Worm (Caenorhabditis elegans) whole organism, young adult: ENCODE data around the gene Y116A8C.19.
A peak's percentile ranks its signal among the peaks of the same experiment; 100 is the strongest.

Source experiments
- B0035.1 ChIP-seq: sonication (generic microtip); optimal IDR thresholded peaks from 2 replicates; lab custom pipeline; 2016; ENCODE audit warnings: missing genetic modification characterization, mild to moderate bottlenecking, missing compliant biosample characterization, missing genotype, missing genetic modification reagents
- F49E8.2 ChIP-seq: sonication (generic microtip); optimal IDR thresholded peaks from 3 replicates; lab custom pipeline; 2017; ENCODE audit warnings: missing genetic modification characterization, mild to moderate bottlenecking, missing compliant biosample characterization, antibody characterized with exemption, moderate library complexity; ENCODE audit not compliant: insufficient read depth
- F55B11.4 ChIP-seq: sonication (generic microtip); optimal IDR thresholded peaks from 2 replicates; lab custom pipeline; 2016; ENCODE audit warnings: missing compliant biosample characterization, missing genetic modification characterization, borderline replicate concordance; ENCODE audit not compliant: insufficient read depth
- F57A8.1 ChIP-seq: fragments of 200-800 bp; sonication (Bioruptor generic); optimal IDR thresholded peaks from 2 replicates; lab custom pipeline; 2018; ENCODE audit warnings: mild to moderate bottlenecking, missing genetic modification characterization, moderate library complexity, missing compliant biosample characterization
- T26A5.8 ChIP-seq: sonication (generic microtip); optimal IDR thresholded peaks from 2 replicates; lab custom pipeline; 2016; ENCODE audit warnings: missing genetic modification characterization, missing compliant biosample characterization
- Y56A3A.18 ChIP-seq: fragments of 200-800 bp; sonication (Bioruptor generic); IDR thresholded peaks from 2 replicates; pipeline ENCODE4 v1.3.6; 2022; ENCODE audit warnings: missing genetic modification reagents, missing genetic modification characterization, missing compliant biosample characterization
- ZK185.1 ChIP-seq: sonication (generic microtip); optimal IDR thresholded peaks from 2 replicates; lab custom pipeline; 2016; ENCODE audit warnings: mild to moderate bottlenecking, missing genetic modification characterization, missing compliant biosample characterization; ENCODE audit not compliant: poor library complexity, severe bottlenecking
- akir-1 ChIP-seq: fragments of 200-800 bp; sonication (Bioruptor generic); optimal IDR thresholded peaks from 2 replicates; lab custom pipeline; 2018; ENCODE audit warnings: mild to moderate bottlenecking, missing genetic modification characterization, moderate library complexity, missing compliant biosample characterization
- aptf-3 ChIP-seq: fragments of 200-800 bp; sonication (Bioruptor generic); IDR thresholded peaks from 2 replicates; pipeline ENCODE4 v1.3.6; 2022; ENCODE audit warnings: missing genetic modification characterization, missing compliant biosample characterization
- athp-1 ChIP-seq: sonication (generic microtip); optimal IDR thresholded peaks from 2 replicates; lab custom pipeline; 2017; ENCODE audit warnings: mild to moderate bottlenecking, missing genetic modification characterization, missing compliant biosample characterization
- attf-3 ChIP-seq: fragments of 200-800 bp; sonication (Bioruptor generic); conservative IDR thresholded peaks from 2 replicates; pipeline ENCODE4 v1.3.6; 2022; ENCODE audit warnings: missing genetic modification reagents, missing genetic modification characterization, missing compliant biosample characterization
- attf-5 ChIP-seq: fragments of 200-800 bp; sonication (Bioruptor generic); optimal IDR thresholded peaks from 2 replicates; lab custom pipeline; 2018; ENCODE audit warnings: mild to moderate bottlenecking, missing genetic modification characterization, missing compliant biosample characterization
- attf-6 ChIP-seq: fragments of 200-800 bp; sonication (Bioruptor generic); IDR thresholded peaks from 2 replicates; pipeline ENCODE4 v1.3.6; 2022; ENCODE audit warnings: missing genetic modification reagents, missing genetic modification characterization, missing compliant biosample characterization
- bed-1 ChIP-seq: fragments of 200-800 bp; sonication (Bioruptor generic); IDR thresholded peaks from 2 replicates; pipeline ENCODE4 v1.3.6; 2022; ENCODE audit warnings: missing genetic modification reagents, missing genetic modification characterization, missing compliant biosample characterization
- ceh-27 ChIP-seq: fragments of 200-800 bp; sonication (Bioruptor generic); optimal IDR thresholded peaks from 2 replicates; lab custom pipeline; 2018; ENCODE audit warnings: mild to moderate bottlenecking, missing genetic modification characterization, moderate library complexity, missing compliant biosample characterization
- ceh-40 ChIP-seq: fragments of 200-800 bp; sonication (Bioruptor generic); IDR thresholded peaks from 2 replicates; pipeline ENCODE4 v1.3.6; 2022; ENCODE audit warnings: missing genetic modification characterization, missing compliant biosample characterization
- ceh-58 ChIP-seq: fragments of 200-800 bp; sonication (Bioruptor generic); IDR thresholded peaks from 2 replicates; pipeline ENCODE4 v1.3.6; 2022; ENCODE audit warnings: missing genetic modification characterization, missing compliant biosample characterization
- ceh-91 ChIP-seq: fragments of 200-800 bp; sonication (Bioruptor generic); IDR thresholded peaks from 2 replicates; pipeline ENCODE4 v1.3.6; 2022; ENCODE audit warnings: missing genetic modification reagents, missing genetic modification characterization, missing compliant biosample characterization
- die-1 ChIP-seq: sonication (generic microtip); optimal IDR thresholded peaks from 2 replicates; lab custom pipeline; 2016; ENCODE audit warnings: missing genotype, mild to moderate bottlenecking, missing genetic modification characterization, missing compliant biosample characterization
- dox-1 ChIP-seq: fragments of 200-800 bp; sonication (Bioruptor generic); IDR thresholded peaks from 2 replicates; pipeline ENCODE4 v1.3.6; 2022; ENCODE audit warnings: missing genetic modification reagents, missing genetic modification characterization, missing compliant biosample characterization
- fkh-3 ChIP-seq: sonication (generic microtip); optimal IDR thresholded peaks from 2 replicates; lab custom pipeline; 2016; ENCODE audit warnings: mild to moderate bottlenecking, missing genetic modification characterization, missing compliant biosample characterization
- gei-17 ChIP-seq: fragments of 200-800 bp; sonication (Bioruptor generic); optimal IDR thresholded peaks from 2 replicates; lab custom pipeline; 2018; ENCODE audit warnings: mild to moderate bottlenecking, missing genetic modification characterization, missing compliant biosample characterization
- him-1 ChIP-seq: sonication (generic microtip); optimal IDR thresholded peaks from 2 replicates; lab custom pipeline; 2016; ENCODE audit warnings: missing genotype, missing genetic modification reagents, missing genetic modification characterization, missing compliant biosample characterization
- lag-1 ChIP-seq: fragments of 200-800 bp; sonication (Bioruptor generic); IDR thresholded peaks from 2 replicates; pipeline ENCODE4 v1.3.6; 2022; ENCODE audit warnings: missing genetic modification reagents, missing genetic modification characterization, missing compliant biosample characterization
- lin-35 ChIP-seq, 3 experiments: fragments of 150-350 bp in 2 of 3; sonication (generic microtip) in 1 of 3; optimal IDR thresholded peaks; 2 replicates each; lab custom pipeline; 2014 to 2018; ENCODE audit warnings: missing biosample characterization in 3 of 3, missing genetic modification characterization in 3 of 3, missing genetic modification reagents in 3 of 3
- lsy-27 ChIP-seq: sonication (generic microtip); optimal IDR thresholded peaks from 2 replicates; lab custom pipeline; 2017; ENCODE audit warnings: missing genetic modification characterization, mild to moderate bottlenecking, missing compliant biosample characterization, antibody characterized with exemption, missing genotype, borderline replicate concordance; ENCODE audit not compliant: insufficient read depth
- madf-3 ChIP-seq: fragments of 200-800 bp; sonication (Bioruptor generic); IDR thresholded peaks from 2 replicates; pipeline ENCODE4 v1.3.6; 2022; ENCODE audit warnings: missing genetic modification reagents, missing genetic modification characterization, missing compliant biosample characterization
- madf-6 ChIP-seq: fragments of 200-800 bp; sonication (Bioruptor generic); IDR thresholded peaks from 2 replicates; pipeline ENCODE4 v1.3.6; 2022; ENCODE audit warnings: missing genetic modification reagents, missing genetic modification characterization, missing compliant biosample characterization
- mcd-1 ChIP-seq: fragments of 200-800 bp; sonication (Bioruptor generic); IDR thresholded peaks from 2 replicates; pipeline ENCODE4 v1.3.6; 2022; ENCODE audit warnings: missing genetic modification reagents, missing genetic modification characterization, missing compliant biosample characterization
- mes-4 ChIP-seq: sonication (generic microtip); optimal IDR thresholded peaks from 2 replicates; lab custom pipeline; 2016; ENCODE audit warnings: missing genotype, missing genetic modification characterization, missing compliant biosample characterization
- nhr-179 ChIP-seq: sonication (generic microtip); optimal IDR thresholded peaks from 2 replicates; lab custom pipeline; 2016; ENCODE audit warnings: mild to moderate bottlenecking, missing genetic modification characterization, missing compliant biosample characterization
- nhr-90 ChIP-seq: sonication (generic microtip); optimal IDR thresholded peaks from 2 replicates; lab custom pipeline; 2016; ENCODE audit warnings: missing genotype, mild to moderate bottlenecking, missing genetic modification characterization, missing compliant biosample characterization
- rec-8 ChIP-seq, 2 experiments: sonication (generic microtip); optimal IDR thresholded peaks; 2 replicates each; lab custom pipeline; 2016; ENCODE audit warnings: mild to moderate bottlenecking in 2 of 2, missing genetic modification characterization in 2 of 2, missing genetic modification reagents in 2 of 2, missing genotype in 2 of 2, missing biosample characterization in 1 of 2, missing compliant biosample characterization in 1 of 2, moderate library complexity in 1 of 2
- rpc-1 ChIP-seq, 2 experiments: fragments of 150-350 bp in 1 of 2; sonication (generic microtip) in 1 of 2; optimal IDR thresholded peaks; 2 replicates each; lab custom pipeline; 2014 to 2018; ENCODE audit warnings: missing biosample characterization in 1 of 2, missing genetic modification characterization in 1 of 2, missing genetic modification reagents in 1 of 2, missing genotype in 1 of 2
- sdz-38 ChIP-seq: sonication (generic microtip); optimal IDR thresholded peaks from 2 replicates; lab custom pipeline; 2016; ENCODE audit warnings: missing genotype, missing genetic modification characterization, missing compliant biosample characterization
- snpc-1.1 ChIP-seq: sonication (generic microtip); optimal IDR thresholded peaks from 2 replicates; lab custom pipeline; 2017; ENCODE audit warnings: missing genetic modification characterization, mild to moderate bottlenecking, missing compliant biosample characterization, antibody characterized with exemption, moderate library complexity, missing genotype, missing genetic modification reagents; ENCODE audit not compliant: insufficient read depth
- snpc-1.3 ChIP-seq: sonication (generic microtip); optimal IDR thresholded peaks from 2 replicates; lab custom pipeline; 2017; ENCODE audit warnings: missing genetic modification characterization, mild to moderate bottlenecking, missing compliant biosample characterization, antibody characterized with exemption, moderate library complexity, missing genotype, missing genetic modification reagents; ENCODE audit not compliant: insufficient read depth
- somi-1 ChIP-seq: fragments of 200-800 bp; sonication (Bioruptor generic); optimal IDR thresholded peaks from 2 replicates; lab custom pipeline; 2018; ENCODE audit warnings: mild to moderate bottlenecking, missing genetic modification characterization, missing compliant biosample characterization
- sptf-2 ChIP-seq: fragments of 200-800 bp; sonication (Bioruptor generic); optimal IDR thresholded peaks from 2 replicates; lab custom pipeline; 2018; ENCODE audit warnings: mild to moderate bottlenecking, missing genetic modification characterization, missing compliant biosample characterization
- tbp1 ChIP-seq: fragments of 200-800 bp; sonication (Bioruptor generic); optimal IDR thresholded peaks from 2 replicates; lab custom pipeline; 2018; ENCODE audit warnings: mild to moderate bottlenecking, missing genetic modification characterization, missing compliant biosample characterization
- zfh-2 ChIP-seq: fragments of 200-800 bp; sonication (Bioruptor generic); conservative IDR thresholded peaks from 2 replicates; pipeline ENCODE4 v1.3.6; 2022; ENCODE audit warnings: missing genetic modification reagents, missing genetic modification characterization, missing compliant biosample characterization
- ztf-22 ChIP-seq: fragments of 200-800 bp; sonication (Bioruptor generic); optimal IDR thresholded peaks from 2 replicates; lab custom pipeline; 2018; ENCODE audit warnings: mild to moderate bottlenecking, missing genetic modification characterization, moderate library complexity, missing compliant biosample characterization
- ztf-25 ChIP-seq: fragments of 200-800 bp; sonication (Bioruptor generic); IDR thresholded peaks from 2 replicates; pipeline ENCODE4 v1.3.6; 2022; ENCODE audit warnings: missing genetic modification reagents, missing genetic modification characterization, missing compliant biosample characterization
- ztf-28 ChIP-seq: fragments of 200-800 bp; sonication (Bioruptor generic); IDR thresholded peaks from 2 replicates; pipeline ENCODE4 v1.3.6; 2022; ENCODE audit warnings: missing genetic modification reagents, missing genetic modification characterization, missing compliant biosample characterization
- ztf-3 ChIP-seq: fragments of 200-800 bp; sonication (Bioruptor generic); optimal IDR thresholded peaks from 2 replicates; lab custom pipeline; 2018; ENCODE audit warnings: mild to moderate bottlenecking, missing genetic modification characterization, missing compliant biosample characterization
- ztf-6 ChIP-seq: fragments of 200-800 bp; sonication (Bioruptor generic); IDR thresholded peaks from 2 replicates; pipeline ENCODE4 v1.3.6; 2022; ENCODE audit warnings: missing genetic modification reagents, missing genetic modification characterization, missing compliant biosample characterization

Y116A8C.19 gene

ce11 chrIV:17087384-17088099 lies 48.1 kb upstream of the Y116A8C.19 start, which contains the start of the genes snx-13 and snr-1:
Gene snx-13, minus strand, starts transcription at chrIV:17087438.
Gene snr-1, plus strand, starts transcription at chrIV:17088049.
- TF ChIP-seq Y56A3A.18 (GFP tag; lab: Robert Waterston, UW) (no peak), him-1 (tag; lab: Kevin White, UChicago) (no peak), nhr-90 (tag; lab: Kevin White, UChicago) (no peak), rec-8 (tag; optimal IDR thresholded peaks at IDR 0.05; lab: Kevin White, UChicago) (peak; percentile 33 to 37), ZK185.1 (tag; lab: Kevin White, UChicago) (peak; percentile 55), sdz-38 (no peak), snpc-1.3 (tag; lab: Kevin White, UChicago) (peak; percentile 22), madf-3 (GFP tag; lab: Robert Waterston, UW) (peak; percentile 99), nhr-179 (tag; lab: Kevin White, UChicago) (no peak), F49E8.2 (peak; percentile 64), lag-1 (no peak), F57A8.1 (GFP tag; lab: Kevin White, UChicago) (no peak), madf-6 (GFP tag; lab: Robert Waterston, UW) (peak; percentile 54), somi-1 (GFP tag; lab: Kevin White, UChicago) (peak; percentile 24), bed-1 (GFP tag; lab: Robert Waterston, UW) (no peak), die-1 (no peak), akir-1 (GFP tag; lab: Kevin White, UChicago) (peak; percentile 31), T26A5.8 (no peak), ztf-3 (GFP tag; lab: Kevin White, UChicago) (no peak), ztf-25 (no peak), attf-5 (peak; percentile 96), mes-4 (tag; lab: Kevin White, UChicago) (no peak), attf-3 (GFP tag; lab: Robert Waterston, UW) (no peak; the same call in 1 of the 2 replicates), rpc-1 (optimal IDR thresholded peaks at IDR 0.05; lab: Kevin White, UChicago) (no peak), rpc-1 (tag; optimal IDR thresholded peaks at IDR 0.05; lab: Kevin White, UChicago) (no peak), attf-6 (peak; percentile 88), fkh-3 (tag; lab: Kevin White, UChicago) (no peak), athp-1 (tag; lab: Kevin White, UChicago) (peak; percentile 82), lsy-27 (tag; lab: Kevin White, UChicago) (no peak), ceh-91 (peak; percentile 70; the same call in 1 of the 2 replicates), sptf-2 (GFP tag; lab: Kevin White, UChicago) (no peak), snpc-1.1 (tag; lab: Kevin White, UChicago) (peak; percentile 4), ztf-6 (peak; percentile 57; the same call in 1 of the 2 replicates), ceh-27 (GFP tag; lab: Kevin White, UChicago) (peak; percentile 81), mcd-1 (GFP tag; lab: Robert Waterston, UW) (peak; percentile 96), ceh-58 (no peak), B0035.1 (no peak), dox-1 (GFP tag; lab: Robert Waterston, UW) (peak; percentile 91), ztf-22 (GFP tag; lab: Kevin White, UChicago) (no peak), zfh-2 (GFP tag; lab: Robert Waterston, UW) (no peak), ztf-28 (peak; percentile 91; the same call in 1 of the 2 replicates), F55B11.4 (tag; lab: Kevin White, UChicago) (no peak), tbp1 (GFP tag; lab: Kevin White, UChicago) (peak; percentile 71), aptf-3 (GFP tag; lab: Robert Waterston, UW) (no peak), lin-35 (GFP tag; optimal IDR thresholded peaks at IDR 0.05; lab: Kevin White, UChicago) (peak in 1 of 3 experiments; percentile 64), ceh-40 (GFP tag; lab: Robert Waterston, UW) (no peak), gei-17 (GFP tag; lab: Kevin White, UChicago) (no peak)
